Fruit fly (Drosophila melanogaster) whole organism, wandering third instar larva: Measurements from ENCODE around the gene Fnta.

Experiments used
- N ChIP-seq: fragments of >200 bp; optimal IDR thresholded peaks from 2 replicates; lab custom pipeline; 2018; ENCODE audit warnings: missing biosample characterization, missing external identifiers, missing genetic modification characterization
- Vsx2 ChIP-seq: fragments of 200-300, 225-300 bp; sonication (Bioruptor generic); optimal IDR thresholded peaks from 2 replicates; lab custom pipeline; 2018; ENCODE audit warnings: missing biosample characterization, missing genetic modification characterization; ENCODE audit not compliant: partially characterized antibody
- ey ChIP-seq: fragments of 200-800 bp; sonication (Bioruptor generic); optimal IDR thresholded peaks from 2 replicates; lab custom pipeline; 2016; ENCODE audit warnings: missing biosample characterization, missing genetic modification characterization
- h ChIP-seq: fragments of 200-800 bp; sonication (Bioruptor generic); optimal IDR thresholded peaks from 3 replicates; lab custom pipeline; 2016; ENCODE audit warnings: missing biosample characterization, mild to moderate bottlenecking, missing genetic modification characterization
- pan ChIP-seq: fragments of >200 bp; optimal IDR thresholded peaks from 2 replicates; lab custom pipeline; 2017

- TF ChIP-seq pan (lab: Kevin White, UChicago), result no peak
- TF ChIP-seq ey (GFP tag; lab: Kevin White, UChicago), result no peak
- TF ChIP-seq Vsx2 (GFP tag; lab: Kevin White, UChicago), result no peak
- TF ChIP-seq N (GFP tag; lab: Kevin White, UChicago), result no peak
- TF ChIP-seq h (GFP tag; lab: Kevin White, UChicago), result no peak
These were observed 31.6 kb downstream of the Fnta start for dm6 chr2L:4798894-4799293.
